Worm (Caenorhabditis elegans) whole organism, L2 larva: Measurements from ENCODE around the gene ugt-11.

Experiments
- C34F6.9 ChIP-seq: fragments of 150-350 bp; optimal IDR thresholded peaks from 2 replicates; lab custom pipeline; 2014; ENCODE audit warnings: missing biosample characterization, missing genetic modification characterization
- F13H6.1 ChIP-seq: sonication (generic microtip); optimal IDR thresholded peaks from 2 replicates; lab custom pipeline; 2016; ENCODE audit warnings: missing genetic modification characterization, missing compliant biosample characterization
- R02D3.7 ChIP-seq: fragments of 150-350 bp; optimal IDR thresholded peaks from 2 replicates; lab custom pipeline; 2014; ENCODE audit warnings: missing biosample characterization, missing genetic modification characterization
- Y55F3AM.14 ChIP-seq: fragments of 200-800 bp; sonication (Bioruptor generic); optimal IDR thresholded peaks from 2 replicates; lab custom pipeline; 2018; ENCODE audit warnings: mild to moderate bottlenecking, missing genetic modification characterization, missing compliant biosample characterization
- aly-2 ChIP-seq: fragments of 150-350 bp; optimal IDR thresholded peaks from 2 replicates; lab custom pipeline; 2014; ENCODE audit warnings: missing biosample characterization, missing genetic modification characterization
- ama-1 ChIP-seq: fragments of 150-350 bp; optimal IDR thresholded peaks from 2 replicates; lab custom pipeline; 2018; ENCODE audit warnings: inconsistent platforms
- ceh-16 ChIP-seq: fragments of 150-350 bp; optimal IDR thresholded peaks from 2 replicates; lab custom pipeline; 2014; ENCODE audit warnings: missing biosample characterization, missing genetic modification characterization
- ceh-82 ChIP-seq: fragments of 150-350 bp; optimal IDR thresholded peaks from 2 replicates; lab custom pipeline; 2014; ENCODE audit warnings: missing biosample characterization, missing genetic modification characterization
- crh-2 ChIP-seq: sonication (generic microtip); optimal IDR thresholded peaks from 2 replicates; lab custom pipeline; 2017; ENCODE audit warnings: missing biosample characterization, missing genetic modification characterization
- dmd-4 ChIP-seq: sonication (generic microtip); optimal IDR thresholded peaks from 2 replicates; lab custom pipeline; 2017; ENCODE audit warnings: missing biosample characterization, missing genetic modification characterization
- elt-1 ChIP-seq: fragments of 150-350 bp; optimal IDR thresholded peaks from 2 replicates; lab custom pipeline; 2014; ENCODE audit warnings: missing biosample characterization, missing genetic modification characterization
- elt-3 ChIP-seq: sonication (generic microtip); optimal IDR thresholded peaks from 2 replicates; lab custom pipeline; 2017; ENCODE audit warnings: missing biosample characterization, missing genetic modification characterization
- fos-1 ChIP-seq: fragments of 150-350 bp; optimal IDR thresholded peaks from 2 replicates; lab custom pipeline; 2014; ENCODE audit warnings: missing biosample characterization, missing genetic modification characterization
- gmeb-1 ChIP-seq: fragments of 150-350 bp; optimal IDR thresholded peaks from 2 replicates; lab custom pipeline; 2014; ENCODE audit warnings: missing biosample characterization, missing genetic modification characterization
- lin-11 ChIP-seq: fragments of 150-350 bp; sonication (generic microtip); optimal IDR thresholded peaks from 2 replicates; lab custom pipeline; 2014; ENCODE audit warnings: missing biosample characterization, missing genetic modification characterization, inconsistent platforms, mixed read lengths
- lin-13 ChIP-seq: fragments of 150-350 bp; optimal IDR thresholded peaks from 2 replicates; lab custom pipeline; 2014; ENCODE audit warnings: missing biosample characterization, missing genetic modification reagents, missing genetic modification characterization
- lin-39 ChIP-seq: fragments of 150-350 bp; optimal IDR thresholded peaks from 2 replicates; lab custom pipeline; 2014; ENCODE audit warnings: missing biosample characterization, missing genetic modification reagents, missing genetic modification characterization
- lsy-2 ChIP-seq, 2 experiments: fragments of 150-350 bp in 1 of 2; sonication (generic microtip) in 1 of 2; optimal IDR thresholded peaks; 2 replicates each; lab custom pipeline; 2014 to 2017; ENCODE audit warnings: missing biosample characterization in 2 of 2, missing genetic modification characterization in 2 of 2
- mab-5 ChIP-seq: fragments of 150-350 bp; optimal IDR thresholded peaks from 2 replicates; lab custom pipeline; 2014; ENCODE audit warnings: missing biosample characterization, missing genetic modification characterization
- mbf-1 ChIP-seq: sonication (generic microtip); optimal IDR thresholded peaks from 2 replicates; lab custom pipeline; 2017; ENCODE audit warnings: missing biosample characterization, missing genetic modification characterization
- mdl-1 ChIP-seq, 2 experiments: fragments of 150-350 bp in 1 of 2; sonication (generic microtip) in 1 of 2; optimal IDR thresholded peaks; 2 replicates each; lab custom pipeline; 2017; ENCODE audit warnings: missing biosample characterization in 2 of 2, missing genetic modification characterization in 2 of 2
- nhr-10 ChIP-seq: sonication (generic microtip); optimal IDR thresholded peaks from 2 replicates; lab custom pipeline; 2017; ENCODE audit warnings: missing biosample characterization, missing genetic modification characterization
- nhr-129 ChIP-seq: fragments of 150-350 bp; optimal IDR thresholded peaks from 2 replicates; lab custom pipeline; 2014; ENCODE audit warnings: missing biosample characterization, missing genetic modification characterization
- nhr-21 ChIP-seq: fragments of 150-350 bp; optimal IDR thresholded peaks from 2 replicates; lab custom pipeline; 2014; ENCODE audit warnings: missing biosample characterization, missing genetic modification characterization
- nhr-23 ChIP-seq: fragments of 150-350 bp; optimal IDR thresholded peaks from 2 replicates; lab custom pipeline; 2014; ENCODE audit warnings: missing biosample characterization, missing genetic modification reagents, missing genetic modification characterization
- nhr-25 ChIP-seq: fragments of 150-350 bp; sonication (generic microtip); optimal IDR thresholded peaks from 3 replicates; lab custom pipeline; 2014; ENCODE audit warnings: missing biosample characterization, missing genetic modification characterization
- nhr-77 ChIP-seq: fragments of 150-350 bp; optimal IDR thresholded peaks from 2 replicates; lab custom pipeline; 2014; ENCODE audit warnings: missing biosample characterization, missing genetic modification characterization
- skn-1 ChIP-seq: sonication (generic microtip); optimal IDR thresholded peaks from 2 replicates; lab custom pipeline; 2017; ENCODE audit warnings: missing biosample characterization, missing genetic modification characterization
- sma-3 ChIP-seq: sonication (generic microtip); optimal IDR thresholded peaks from 2 replicates; lab custom pipeline; 2016; ENCODE audit warnings: missing genetic modification reagents, missing genetic modification characterization, missing compliant biosample characterization
- sma-9 ChIP-seq, 2 experiments: fragments of 150-350 bp in 1 of 2; sonication (generic microtip) in 1 of 2; optimal IDR thresholded peaks; 2 replicates each; lab custom pipeline; 2014 to 2016; ENCODE audit warnings: missing genetic modification characterization in 2 of 2, mild to moderate bottlenecking in 1 of 2, missing biosample characterization in 1 of 2, missing compliant biosample characterization in 1 of 2, missing genetic modification reagents in 1 of 2, moderate library complexity in 1 of 2
- snpc-4 ChIP-seq: fragments of 150-350 bp; optimal IDR thresholded peaks from 2 replicates; lab custom pipeline; 2014; ENCODE audit warnings: missing biosample characterization, missing genetic modification characterization
- unc-39 ChIP-seq: fragments of 150-350 bp; optimal IDR thresholded peaks from 2 replicates; lab custom pipeline; 2014; ENCODE audit warnings: missing biosample characterization, missing genetic modification characterization
- unc-55 ChIP-seq: fragments of 150-350 bp; sonication (generic microtip); optimal IDR thresholded peaks from 3 replicates; lab custom pipeline; 2014; ENCODE audit warnings: missing biosample characterization, missing genetic modification reagents, missing genetic modification characterization
- ztf-1 ChIP-seq: fragments of 200-800 bp; sonication (Bioruptor generic); conservative IDR thresholded peaks from 2 replicates; pipeline ENCODE4 v1.3.6; 2022; ENCODE audit warnings: missing genetic modification characterization, missing compliant biosample characterization
- ztf-11 ChIP-seq: sonication (generic microtip); optimal IDR thresholded peaks from 2 replicates; lab custom pipeline; 2017; ENCODE audit warnings: missing biosample characterization, missing genetic modification characterization

Gene ugt-11

DNA sequence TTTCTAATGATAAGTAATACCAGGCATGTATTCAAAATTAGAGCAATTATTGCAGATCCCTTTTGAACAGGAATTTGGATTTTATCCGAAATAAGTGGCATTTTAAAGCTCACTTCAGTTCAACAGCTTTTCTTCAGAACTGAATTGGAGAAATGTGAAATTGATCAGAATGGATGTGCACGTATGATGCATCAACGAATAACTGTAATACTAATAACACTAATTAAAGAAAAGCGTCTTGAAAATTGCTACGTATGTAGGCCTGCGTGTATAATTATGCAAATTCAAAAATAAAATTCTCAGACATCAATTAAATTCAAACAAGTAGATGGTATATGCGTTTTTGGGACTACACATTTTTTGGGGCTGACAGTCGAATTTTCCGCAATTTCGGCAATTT, 35.0 kb upstream of the ugt-11 start, which contains the start of gene str-205:
Gene str-205 (minus strand): TSS at position 101 of the 400 bp plus-strand sequence.
- no peak for TF ChIP-seq ama-1 (lab: Kevin White, UChicago)
- no peak for TF ChIP-seq nhr-25
- no peak for TF ChIP-seq elt-1 (tag; lab: Kevin White, UChicago)
- TF ChIP-seq ztf-11 (tag; lab: Kevin White, UChicago) = no peak
- no peak for TF ChIP-seq F13H6.1 (tag; lab: Kevin White, UChicago)

DNA sequence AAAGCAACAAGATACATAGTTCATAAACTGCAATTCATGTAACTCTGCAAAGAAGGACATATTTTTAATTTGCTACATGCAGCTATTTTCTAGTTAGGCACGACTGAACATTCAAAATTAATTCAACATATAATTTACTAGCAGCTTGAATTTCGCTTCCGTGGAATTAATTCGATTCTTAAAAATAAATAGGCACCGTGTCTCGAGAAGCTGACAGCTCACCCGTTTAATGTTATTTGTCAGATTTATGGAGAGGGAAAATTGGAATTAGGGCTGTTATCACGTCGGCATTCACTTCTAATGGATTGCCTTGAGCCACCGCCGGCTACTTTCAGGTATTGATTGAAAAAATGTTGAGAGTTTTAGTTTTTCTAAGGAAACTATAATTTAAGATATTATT, 31.5 kb upstream of the ugt-11 start, which contains the start of gene srh-21:
Gene srh-21 (plus strand): TSS at position 301 of the 400 bp plus-strand sequence.
- no peak for TF ChIP-seq lin-39 (tag; lab: Kevin White, UChicago)
- TF ChIP-seq mab-5 (tag; lab: Kevin White, UChicago) = no peak
- TF ChIP-seq sma-3 (GFP tag; lab: Kevin White, UChicago) = no peak
- no peak for TF ChIP-seq nhr-23 (tag; lab: Kevin White, UChicago)
- no peak for TF ChIP-seq ztf-11 (tag; lab: Kevin White, UChicago)
- TF ChIP-seq ama-1 (lab: Kevin White, UChicago) = no peak
- TF ChIP-seq lin-13 = no peak

DNA sequence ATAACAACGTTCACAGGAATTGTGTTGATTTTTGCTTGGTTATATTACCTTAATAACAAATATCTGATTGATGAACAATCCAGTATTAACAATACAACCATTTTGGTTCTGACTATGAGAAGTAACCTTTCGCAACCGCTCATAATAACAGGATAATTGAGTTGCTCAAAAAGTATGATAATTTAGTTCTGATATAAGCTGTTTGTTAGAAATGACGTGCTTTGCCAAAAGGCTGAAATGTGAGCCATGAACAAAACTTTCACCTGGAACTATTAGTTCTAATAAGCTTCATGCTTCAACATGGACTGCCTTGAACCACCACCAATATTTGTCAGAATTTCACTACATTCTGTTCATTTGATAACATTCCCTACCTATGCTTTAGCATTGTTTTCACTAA, 29.7 kb upstream of the ugt-11 start, which contains the start of gene srh-20:
Gene srh-20 (plus strand): TSS at position 301 of the 400 bp plus-strand sequence.
- TF ChIP-seq fos-1 (no peak), snpc-4 (tag; lab: Kevin White, UChicago) (no peak), dmd-4 (tag; lab: Kevin White, UChicago) (no peak), mbf-1 (tag; lab: Kevin White, UChicago) (no peak), lin-39 (tag; lab: Kevin White, UChicago) (no peak), mab-5 (tag; lab: Kevin White, UChicago) (no peak), gmeb-1 (tag; lab: Kevin White, UChicago) (no peak), sma-9 (GFP tag; optimal IDR thresholded peaks at IDR 0.05; lab: Kevin White, UChicago) (no peak), sma-9 (tag; optimal IDR thresholded peaks at IDR 0.05; lab: Kevin White, UChicago) (no peak), elt-3 (no peak), lsy-2 (tag; optimal IDR thresholded peaks at IDR 0.05; lab: Kevin White, UChicago) (no peak), nhr-10 (no peak), mdl-1 (tag; optimal IDR thresholded peaks at IDR 0.05; lab: Kevin White, UChicago) (no peak)

DNA sequence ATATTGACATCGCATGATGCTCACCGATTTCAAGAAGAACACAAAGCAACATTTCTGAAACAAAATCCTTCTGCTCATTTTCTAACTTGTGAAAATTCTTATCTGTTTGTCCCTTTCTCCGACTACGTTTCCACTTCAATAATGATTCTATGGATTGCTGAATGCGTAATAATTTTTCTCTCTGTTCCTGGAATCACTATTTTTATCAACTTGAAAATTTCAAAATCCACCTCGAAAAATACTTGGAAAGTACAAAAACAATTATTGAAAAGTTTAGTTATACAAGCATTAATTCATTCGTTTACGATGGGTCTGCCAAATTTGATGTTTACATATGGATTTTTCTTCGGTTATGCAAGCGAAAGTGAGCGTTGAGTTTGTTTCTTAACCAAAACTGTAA, 27.2 kb upstream of the ugt-11 start, which contains the start of gene srh-22:
Gene srh-22 (plus strand): TSS at position 301 of the 400 bp plus-strand sequence.
- TF ChIP-seq lin-11 (tag; lab: Kevin White, UChicago) (no peak), nhr-23 (tag; lab: Kevin White, UChicago) (no peak), nhr-21 (tag; lab: Kevin White, UChicago) (no peak), lin-13 (no peak), mdl-1 (tag; optimal IDR thresholded peaks at IDR 0.05; lab: Kevin White, UChicago) (no peak), ztf-1 (GFP tag; lab: Robert Waterston, UW) (no peak), ztf-11 (tag; lab: Kevin White, UChicago) (no peak), R02D3.7 (no peak), mbf-1 (tag; lab: Kevin White, UChicago) (no peak), F13H6.1 (tag; lab: Kevin White, UChicago) (no peak), nhr-77 (tag; lab: Kevin White, UChicago) (no peak), ama-1 (lab: Kevin White, UChicago) (no peak), dmd-4 (tag; lab: Kevin White, UChicago) (no peak), unc-39 (tag; lab: Kevin White, UChicago) (no peak)

DNA sequence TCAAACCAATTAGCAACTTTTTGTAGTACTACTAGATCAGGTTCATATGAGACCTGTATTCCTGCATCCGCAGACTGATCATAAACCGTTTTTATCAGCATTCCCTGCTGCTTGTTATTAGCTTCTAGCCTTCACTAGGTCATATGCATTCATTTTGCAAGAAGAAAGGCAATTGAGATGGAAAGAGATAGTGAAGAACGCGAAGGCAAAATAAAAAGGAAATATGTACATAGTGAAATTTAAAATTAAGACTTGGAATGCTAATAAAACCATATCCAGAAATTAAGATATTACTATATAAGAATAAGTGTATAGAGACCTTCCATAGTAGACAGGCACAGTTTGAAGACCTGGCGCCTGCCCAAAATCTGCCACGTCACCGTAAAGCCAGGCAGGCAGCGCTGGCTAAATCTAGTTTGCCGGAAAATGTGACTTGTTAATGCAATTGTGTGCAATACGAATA, 25.9 kb upstream of the ugt-11 start, which contains the start of the genes C02E7.8 and srh-23:
Gene C02E7.8 (minus strand): TSS at position 101 of the 463 bp plus-strand sequence.
Gene srh-23 (plus strand): TSS at position 413 of the 463 bp plus-strand sequence.
- TF ChIP-seq nhr-10 = no peak
- no peak for TF ChIP-seq nhr-25
- TF ChIP-seq crh-2 = no peak
- TF ChIP-seq R02D3.7 = no peak
- TF ChIP-seq C34F6.9 (tag; lab: Kevin White, UChicago) = no peak
- TF ChIP-seq ceh-16 (tag; lab: Kevin White, UChicago) = no peak
- no peak for TF ChIP-seq nhr-21 (tag; lab: Kevin White, UChicago)
- TF ChIP-seq sma-9 (GFP tag; optimal IDR thresholded peaks at IDR 0.05; lab: Kevin White, UChicago) = no peak
- no peak for TF ChIP-seq sma-9 (tag; optimal IDR thresholded peaks at IDR 0.05; lab: Kevin White, UChicago)
- no peak for TF ChIP-seq ztf-11 (tag; lab: Kevin White, UChicago)
- no peak for TF ChIP-seq ceh-82 (tag; lab: Kevin White, UChicago)
- no peak for TF ChIP-seq sma-3 (GFP tag; lab: Kevin White, UChicago)
- TF ChIP-seq aly-2 (tag; lab: Kevin White, UChicago) = no peak
- no peak for TF ChIP-seq skn-1 (tag; lab: Kevin White, UChicago)
- no peak for TF ChIP-seq nhr-129
- no peak for TF ChIP-seq unc-55 (GFP tag; lab: Kevin White, UChicago)
- no peak for TF ChIP-seq Y55F3AM.14
